Fruit fly (Drosophila melanogaster) S2 (cell line): ENCODE data around the gene CG10317.

Experiments
- CG8478 ChIP-seq: fragments of >200 bp; optimal IDR thresholded peaks from 2 replicates; lab custom pipeline; 2018
- CTCF ChIP-seq, 2 experiments: fragments of >200 bp; optimal IDR thresholded peaks; 2 replicates each; lab custom pipeline; 2018

DNA sequence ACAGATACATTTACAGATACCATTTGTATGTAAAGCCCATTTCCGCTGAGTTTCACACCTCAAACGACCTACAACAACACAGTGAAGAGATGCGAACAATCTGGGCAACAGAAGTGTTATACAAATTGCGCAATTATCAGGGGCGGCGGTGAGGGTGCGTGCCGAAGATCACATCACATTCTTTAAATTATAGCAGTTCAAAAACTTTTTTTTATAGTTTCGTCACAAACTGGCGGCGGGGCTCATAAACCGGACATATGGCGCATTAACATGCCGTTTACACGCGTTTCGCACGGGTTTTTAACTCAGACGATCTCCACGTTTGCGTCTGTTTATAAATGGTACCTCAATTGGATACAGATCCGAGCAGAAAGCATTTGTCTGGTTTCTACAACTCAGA is 17.1 kb downstream of the CG10317 start:
- TF ChIP-seq CG8478 (lab: Kevin White, UChicago) (no peak), CTCF (optimal IDR thresholded peaks at IDR 0.05; lab: Kevin White, UChicago) (no peak)
